Worm (Caenorhabditis elegans): ENCODE data around the gene srg-25.

Gene srg-25

DNA sequence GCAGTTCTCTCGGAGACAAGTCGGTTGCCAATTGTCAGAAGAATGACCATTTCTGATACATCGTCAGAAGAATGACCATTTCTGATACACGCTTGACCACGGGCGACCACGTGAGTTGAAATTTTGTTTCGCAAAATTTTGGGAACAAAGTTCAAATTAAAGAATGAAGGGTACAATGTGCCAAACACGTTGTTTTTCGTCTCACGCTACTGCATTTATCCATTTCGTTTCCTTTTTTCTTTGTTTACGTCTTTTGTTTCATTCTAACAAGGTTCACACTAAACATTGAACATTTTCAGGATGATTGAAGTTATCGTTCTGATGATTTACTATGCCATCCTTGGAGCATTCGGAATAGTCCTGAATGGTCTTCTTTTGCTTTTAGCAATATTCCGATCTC, 6.2 kb upstream of the srg-25 start, which contains the start of gene srd-9 (continued):
- no peak for TF ChIP-seq Y105C5A.15 (GFP tag; IDR thresholded peaks at IDR 0.05)
- TF ChIP-seq ZK337.2 (GFP tag; IDR thresholded peaks at IDR 0.05): no peak
- no peak for TF ChIP-seq T26A8.4 (GFP tag; IDR thresholded peaks at IDR 0.05)

DNA sequence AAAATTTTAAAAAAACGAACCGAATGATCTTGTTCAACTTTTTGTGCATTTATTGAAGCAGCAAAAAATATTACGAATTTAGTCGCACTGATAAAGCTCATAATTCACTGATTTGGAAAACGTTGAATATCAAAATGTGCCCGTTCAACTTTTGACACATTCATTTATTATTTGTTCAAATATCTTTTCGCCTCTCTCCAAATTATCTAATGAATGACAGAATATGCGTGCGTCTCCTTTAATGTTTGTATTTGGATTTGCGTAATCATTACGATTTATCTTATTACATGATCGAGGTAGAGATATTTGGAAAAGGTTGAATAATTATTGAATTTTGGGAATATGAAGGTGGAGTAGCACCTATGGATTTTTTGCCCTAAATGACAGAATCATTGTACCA, 4.2 kb upstream of the srg-25 start, which contains the start of gene T09D3.3:
T09D3.3 (minus strand) TSS at position 101 of the 400 bp plus-strand sequence.
- TF ChIP-seq lin-13 (GFP tag; optimal IDR thresholded peaks at IDR 0.05) (no peak), mdt-29 (GFP tag; IDR thresholded peaks at IDR 0.05) (no peak), lir-3 (tag; optimal IDR thresholded peaks at IDR 0.05) (no peak), nhr-42 (GFP tag; IDR thresholded peaks at IDR 0.05) (no peak), vab-7 (GFP tag; IDR thresholded peaks at IDR 0.05) (no peak), mep-1 (tag; optimal IDR thresholded peaks at IDR 0.05) (no peak), dmd-8 (GFP tag; IDR thresholded peaks at IDR 0.05) (no peak), nhr-10 (tag; optimal IDR thresholded peaks at IDR 0.05) (no peak), F49E8.2 (tag; optimal IDR thresholded peaks at IDR 0.05; ENCODE audit: borderline replicate concordance) (no peak), hlh-30 (tag; optimal IDR thresholded peaks at IDR 0.05; ENCODE audit: insufficient read depth) (no peak), unc-62 (GFP tag; optimal IDR thresholded peaks at IDR 0.05 in 1 of 2) (no peak), unc-62 (tag; optimal IDR thresholded peaks at IDR 0.05) (no peak), gei-8 (GFP tag; optimal IDR thresholded peaks at IDR 0.05) (no peak), lin-39 (tag; optimal IDR thresholded peaks at IDR 0.05) (no peak), R02D3.7 (tag; optimal IDR thresholded peaks at IDR 0.05) (no peak)

DNA sequence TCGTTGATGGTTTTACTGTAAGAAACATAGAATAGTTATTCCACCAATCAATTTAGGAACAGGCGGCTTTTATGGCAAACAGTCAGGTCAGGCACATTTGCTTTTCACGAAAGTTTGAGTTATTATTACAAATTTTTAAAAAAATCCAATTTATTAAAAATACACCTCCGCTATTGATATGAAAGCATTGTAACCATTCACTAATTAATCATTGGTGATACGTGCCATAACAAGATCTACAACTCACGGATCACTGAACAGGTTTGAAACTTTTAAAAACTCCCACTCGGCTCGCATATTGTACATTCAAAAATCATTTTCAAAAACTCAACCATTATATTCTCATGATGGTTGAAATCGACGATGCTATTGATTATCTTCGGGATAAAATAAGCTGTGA, 5.8 kb downstream of the srg-25 start, which contains the start of gene srg-27:
srg-27 (plus strand) TSS at position 301 of the 400 bp plus-strand sequence.
- TF ChIP-seq zfp-3 (GFP tag; conservative IDR thresholded peaks at IDR 0.05) (no peak), Y75B8A.6 (GFP tag; IDR thresholded peaks at IDR 0.05) (no peak), spr-1 (tag; optimal IDR thresholded peaks at IDR 0.05) (no peak), pqm-1 (tag; optimal IDR thresholded peaks at IDR 0.05) (no peak), daf-12 (tag; optimal IDR thresholded peaks at IDR 0.05) (no peak), Y5F2A.4 (GFP tag; optimal IDR thresholded peaks at IDR 0.05) (no peak), nhr-28 (tag; optimal IDR thresholded peaks at IDR 0.05) (no peak), lin-39 (tag; optimal IDR thresholded peaks at IDR 0.05) (no peak), jun-1 (tag; optimal IDR thresholded peaks at IDR 0.05) (no peak), lim-7 (GFP tag; IDR thresholded peaks at IDR 0.05) (no peak), snpc-1.2 (GFP tag; IDR thresholded peaks at IDR 0.05) (no peak), zip-11 (GFP tag; IDR thresholded peaks at IDR 0.05) (no peak)

DNA sequence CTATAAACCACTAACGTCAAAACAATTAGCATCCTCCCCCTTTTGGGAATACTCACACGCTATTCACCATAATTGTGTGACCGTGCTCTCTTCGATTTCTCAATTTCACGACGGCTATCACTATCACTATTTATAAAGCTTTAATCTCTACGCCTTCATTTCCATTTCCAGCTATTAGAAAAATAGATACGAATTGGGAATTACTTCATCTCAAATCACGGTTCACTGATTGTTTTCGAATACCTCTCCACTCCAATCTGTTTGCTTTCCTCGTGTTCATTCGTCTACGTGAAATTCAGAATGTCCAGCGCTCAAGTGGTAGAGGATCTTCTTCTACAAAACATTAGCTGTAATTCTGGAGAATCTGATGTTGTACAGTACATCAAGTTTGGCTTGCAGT, 8.4 kb downstream of the srg-25 start, which contains the start of gene srg-29:
srg-29 (plus strand) TSS at position 301 of the 400 bp plus-strand sequence.
- TF ChIP-seq unc-39 (tag; optimal IDR thresholded peaks at IDR 0.05) (no peak), pqm-1 (tag; optimal IDR thresholded peaks at IDR 0.05) (no peak), aha-1 (tag) (peak; percentile 30)

DNA sequence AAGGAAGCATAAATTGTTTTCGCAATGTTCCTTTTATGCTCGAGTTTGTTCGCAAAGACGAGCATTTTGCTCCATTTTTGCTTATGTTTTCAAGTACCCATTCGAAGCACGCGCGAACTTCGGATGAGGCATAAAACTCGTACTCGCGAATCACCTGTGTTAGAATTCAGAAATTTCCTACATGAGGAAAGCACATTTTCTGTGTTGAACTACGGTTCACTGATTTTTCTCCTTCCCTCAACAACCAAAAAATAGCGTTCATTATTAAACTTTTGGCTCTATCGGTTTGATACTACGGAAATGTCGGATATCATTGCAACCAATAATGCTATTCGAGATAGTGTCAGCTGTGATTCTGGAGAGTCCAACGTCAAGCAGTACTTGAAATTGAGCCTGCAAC, 10.7 kb downstream of the srg-25 start, which contains the start of gene srg-28:
srg-28 (plus strand) TSS at position 301 of the 400 bp plus-strand sequence.
- TF ChIP-seq hlh-30 (tag; optimal IDR thresholded peaks at IDR 0.05; ENCODE audit: insufficient read depth) (no peak), mxl-3 (GFP tag; optimal IDR thresholded peaks at IDR 0.05) (no peak), egl-27 (tag; optimal IDR thresholded peaks at IDR 0.05) (no peak), daf-19 (GFP tag; conservative IDR thresholded peaks at IDR 0.05) (no peak)

DNA sequence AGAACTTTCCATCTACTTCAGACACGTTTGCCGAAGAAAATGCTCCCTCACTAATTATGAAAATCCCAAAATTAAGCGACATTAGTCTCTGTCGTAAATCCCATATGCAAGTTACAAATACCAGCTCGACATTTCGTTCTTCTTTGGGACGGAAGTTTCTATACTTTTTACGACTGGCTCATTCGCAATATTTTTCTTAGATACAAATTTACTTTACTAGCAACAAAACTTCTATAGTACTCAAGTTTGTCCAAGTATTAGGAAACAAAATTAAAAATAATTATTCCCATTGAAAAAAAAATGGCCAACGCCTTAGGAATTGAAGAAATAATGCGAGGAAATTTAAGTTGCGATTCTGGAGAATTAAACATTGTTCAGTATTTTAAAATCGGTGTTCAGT, 14.4 kb downstream of the srg-25 start, which contains the start of gene srg-26:
srg-26 (plus strand) TSS at position 301 of the 400 bp plus-strand sequence.
- TF ChIP-seq aha-1 (tag) (no peak), Y105C5A.15 (GFP tag; IDR thresholded peaks at IDR 0.05) (no peak), arid-1 (GFP tag; conservative IDR thresholded peaks at IDR 0.05) (no peak), nhr-48 (tag; optimal IDR thresholded peaks at IDR 0.05) (no peak), ceh-20 (GFP tag; IDR thresholded peaks at IDR 0.05) (no peak), mes-2 (tag; optimal IDR thresholded peaks at IDR 0.05; ENCODE audit: poor library complexity, severe bottlenecking) (no peak), nhr-41 (GFP tag; IDR thresholded peaks at IDR 0.05) (no peak), unc-62 (GFP tag; optimal IDR thresholded peaks at IDR 0.05 in 1 of 2) (no peak), unc-62 (tag; optimal IDR thresholded peaks at IDR 0.05) (no peak), nhr-42 (GFP tag; IDR thresholded peaks at IDR 0.05) (no peak)

Data from whole organism, L4 larva.